Worm (Caenorhabditis elegans): ENCODE data around the gene F22B7.1.

The F22B7.1 gene

DNA sequence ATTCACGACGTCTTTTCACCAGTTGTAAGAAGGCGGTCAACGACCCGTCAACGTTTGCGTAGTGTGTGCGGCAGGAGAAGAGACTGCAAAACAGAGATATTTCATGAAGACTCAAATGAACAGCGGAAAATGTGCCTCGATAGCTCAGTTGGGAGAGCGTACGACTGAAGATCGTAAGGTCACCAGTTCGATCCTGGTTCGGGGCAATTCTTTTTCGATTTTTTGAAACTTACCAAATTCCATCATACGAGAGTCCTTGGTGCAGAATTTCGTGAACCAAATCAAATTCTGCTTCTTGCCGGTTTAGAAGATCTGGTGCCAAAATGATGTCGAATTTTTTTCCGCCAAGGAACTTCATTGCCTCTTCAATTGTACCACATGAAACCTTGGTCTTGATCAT, 12.2 kb upstream of the F22B7.1 start (continued):
- TF ChIP-seq ztf-16 (tag; optimal IDR thresholded peaks at IDR 0.05) (no peak), nhr-232 (tag; optimal IDR thresholded peaks at IDR 0.05) (peak; percentile 37), pqm-1 (tag; optimal IDR thresholded peaks at IDR 0.05) (no peak), dmd-4 (tag; optimal IDR thresholded peaks at IDR 0.05; ENCODE audit: borderline replicate concordance) (peak; percentile 14), elt-4 (tag; optimal IDR thresholded peaks at IDR 0.05) (no peak), lin-11 (tag; optimal IDR thresholded peaks at IDR 0.05) (peak; percentile 12), nhr-11 (tag; optimal IDR thresholded peaks at IDR 0.05) (no peak), ceh-6 (GFP tag; optimal IDR thresholded peaks at IDR 0.05) (peak; percentile 54), pha-2 (tag; optimal IDR thresholded peaks at IDR 0.05) (no peak), rnt-1 (tag; optimal IDR thresholded peaks at IDR 0.05) (no peak), unc-86 (tag; optimal IDR thresholded peaks at IDR 0.05) (no peak), pat-9 (tag; optimal IDR thresholded peaks at IDR 0.05) (peak; percentile 8), sox-2 (GFP tag; IDR thresholded peaks at IDR 0.05) (no peak; the same call in 1 of the 2 replicates), ceh-24 (tag; optimal IDR thresholded peaks at IDR 0.05) (no peak), unc-3 (GFP tag; conservative IDR thresholded peaks at IDR 0.05) (peak; percentile 46; the same call in 1 of the 2 replicates), unc-3 (tag; optimal IDR thresholded peaks at IDR 0.05) (no peak), F13H6.1 (tag; optimal IDR thresholded peaks at IDR 0.05) (no peak), hlh-13 (GFP tag; optimal IDR thresholded peaks at IDR 0.05) (peak; percentile 26), fax-1 (tag; optimal IDR thresholded peaks at IDR 0.05) (peak; percentile 18), ets-4 (tag; optimal IDR thresholded peaks at IDR 0.05) (no peak), pag-3 (tag; optimal IDR thresholded peaks at IDR 0.05; ENCODE audit: borderline replicate concordance) (no peak), K02D7.2 (tag; optimal IDR thresholded peaks at IDR 0.05) (no peak), ahr-1 (tag; optimal IDR thresholded peaks at IDR 0.05) (no peak), tbx-2 (tag; optimal IDR thresholded peaks at IDR 0.05) (no peak), lim-6 (tag; optimal IDR thresholded peaks at IDR 0.05) (no peak), dve-1 (tag; optimal IDR thresholded peaks at IDR 0.05) (peak; percentile 23), zip-5 (tag; optimal IDR thresholded peaks at IDR 0.05) (no peak), sdc-2 (tag; optimal IDR thresholded peaks at IDR 0.05) (peak; percentile 8), gmeb-2 (tag; optimal IDR thresholded peaks at IDR 0.05) (peak; percentile 53), pax-1 (tag; optimal IDR thresholded peaks at IDR 0.05) (no peak), T23F11.4 (GFP tag; optimal IDR thresholded peaks at IDR 0.05) (no peak)

DNA sequence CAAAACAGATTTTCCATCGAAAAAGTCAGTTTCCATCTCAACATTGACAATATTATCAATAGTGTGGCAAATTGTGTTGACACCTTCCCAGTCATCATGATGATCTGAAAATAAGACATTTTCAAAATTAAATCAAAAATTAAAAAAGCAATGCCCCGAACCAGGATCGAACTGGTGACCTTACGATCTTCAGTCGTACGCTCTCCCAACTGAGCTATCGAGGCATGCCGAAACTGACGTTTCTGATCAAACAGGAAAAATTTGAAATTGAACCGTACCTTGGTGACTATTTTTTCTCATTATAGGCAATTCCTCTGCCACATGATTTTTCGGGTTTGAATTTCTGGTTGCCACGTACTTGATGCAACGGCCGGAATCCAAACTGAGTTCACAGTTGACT, 11.7 kb upstream of the F22B7.1 start:
- TF ChIP-seq hlh-6 (tag; optimal IDR thresholded peaks at IDR 0.05) = no peak
- no peak for TF ChIP-seq ceh-45 (GFP tag; IDR thresholded peaks at IDR 0.05)
- no peak for TF ChIP-seq ceh-14 (tag; optimal IDR thresholded peaks at IDR 0.05)
- TF ChIP-seq ceh-9 (tag; optimal IDR thresholded peaks at IDR 0.05) = no peak
- no peak for TF ChIP-seq tbx-2 (tag; optimal IDR thresholded peaks at IDR 0.05)
- TF ChIP-seq unc-42 (tag; optimal IDR thresholded peaks at IDR 0.05) = no peak
- TF ChIP-seq dmd-4 (tag; optimal IDR thresholded peaks at IDR 0.05; ENCODE audit: borderline replicate concordance) = no peak
- TF ChIP-seq unc-3 (GFP tag; conservative IDR thresholded peaks at IDR 0.05) = no peak
- no peak for TF ChIP-seq unc-3 (tag; optimal IDR thresholded peaks at IDR 0.05)
- no peak for TF ChIP-seq pat-9 (tag; optimal IDR thresholded peaks at IDR 0.05)
- no peak for TF ChIP-seq che-1 (tag; optimal IDR thresholded peaks at IDR 0.05)
- TF ChIP-seq ahr-1 (tag; optimal IDR thresholded peaks at IDR 0.05) = no peak
- no peak for TF ChIP-seq ceh-48 (tag; optimal IDR thresholded peaks at IDR 0.05)
- no peak for TF ChIP-seq ceh-18 (tag; optimal IDR thresholded peaks at IDR 0.05)
- TF ChIP-seq ceh-2 (tag; optimal IDR thresholded peaks at IDR 0.05) = no peak
- no peak for TF ChIP-seq sdc-2 (tag; optimal IDR thresholded peaks at IDR 0.05)
- no peak for TF ChIP-seq ceh-30 (tag; optimal IDR thresholded peaks at IDR 0.05)
- no peak for TF ChIP-seq ref-2 (tag; optimal IDR thresholded peaks at IDR 0.05)
- no peak for TF ChIP-seq ceh-6 (GFP tag; optimal IDR thresholded peaks at IDR 0.05)
- TF ChIP-seq ceh-31 (tag; optimal IDR thresholded peaks at IDR 0.05) = no peak
- no peak for TF ChIP-seq odd-2 (tag; optimal IDR thresholded peaks at IDR 0.05)
